Worm (Caenorhabditis elegans) whole organism, L2 larva: Measurements from ENCODE around the gene C14B1.3.
A peak's percentile ranks its signal among the peaks of the same experiment; 100 is the strongest.

Experiments used
- C34F6.9 ChIP-seq: fragments of 150-350 bp; optimal IDR thresholded peaks from 2 replicates; lab custom pipeline; 2014; ENCODE audit warnings: missing biosample characterization, missing genetic modification characterization
- F13H6.1 ChIP-seq: sonication (generic microtip); optimal IDR thresholded peaks from 2 replicates; lab custom pipeline; 2016; ENCODE audit warnings: missing genetic modification characterization, missing compliant biosample characterization
- R02D3.7 ChIP-seq: fragments of 150-350 bp; optimal IDR thresholded peaks from 2 replicates; lab custom pipeline; 2014; ENCODE audit warnings: missing biosample characterization, missing genetic modification characterization
- Y55F3AM.14 ChIP-seq: fragments of 200-800 bp; sonication (Bioruptor generic); optimal IDR thresholded peaks from 2 replicates; lab custom pipeline; 2018; ENCODE audit warnings: mild to moderate bottlenecking, missing genetic modification characterization, missing compliant biosample characterization
- ZK546.5 ChIP-seq: sonication (generic microtip); optimal IDR thresholded peaks from 2 replicates; lab custom pipeline; 2017; ENCODE audit warnings: missing biosample characterization, missing genetic modification characterization
- alr-1 ChIP-seq: fragments of 150-350 bp; optimal IDR thresholded peaks from 2 replicates; lab custom pipeline; 2014; ENCODE audit warnings: missing biosample characterization, missing genetic modification characterization
- aly-2 ChIP-seq: fragments of 150-350 bp; optimal IDR thresholded peaks from 2 replicates; lab custom pipeline; 2014; ENCODE audit warnings: missing biosample characterization, missing genetic modification characterization
- ama-1 ChIP-seq: fragments of 150-350 bp; optimal IDR thresholded peaks from 2 replicates; lab custom pipeline; 2018; ENCODE audit warnings: inconsistent platforms
- blmp-1 ChIP-seq: sonication (generic microtip); optimal IDR thresholded peaks from 2 replicates; lab custom pipeline; 2017; ENCODE audit warnings: missing genetic modification characterization, mild to moderate bottlenecking, missing compliant biosample characterization, antibody characterized with exemption, moderate library complexity; ENCODE audit not compliant: insufficient read depth
- ceh-16 ChIP-seq: fragments of 150-350 bp; optimal IDR thresholded peaks from 2 replicates; lab custom pipeline; 2014; ENCODE audit warnings: missing biosample characterization, missing genetic modification characterization
- ceh-82 ChIP-seq: fragments of 150-350 bp; optimal IDR thresholded peaks from 2 replicates; lab custom pipeline; 2014; ENCODE audit warnings: missing biosample characterization, missing genetic modification characterization
- crh-2 ChIP-seq: sonication (generic microtip); optimal IDR thresholded peaks from 2 replicates; lab custom pipeline; 2017; ENCODE audit warnings: missing biosample characterization, missing genetic modification characterization
- dmd-4 ChIP-seq: sonication (generic microtip); optimal IDR thresholded peaks from 2 replicates; lab custom pipeline; 2017; ENCODE audit warnings: missing biosample characterization, missing genetic modification characterization
- egl-27 ChIP-seq: sonication (generic microtip); optimal IDR thresholded peaks from 3 replicates; lab custom pipeline; 2017; ENCODE audit warnings: missing biosample characterization, missing genetic modification reagents, missing genetic modification characterization
- elt-1 ChIP-seq: fragments of 150-350 bp; optimal IDR thresholded peaks from 2 replicates; lab custom pipeline; 2014; ENCODE audit warnings: missing biosample characterization, missing genetic modification characterization
- elt-3 ChIP-seq: sonication (generic microtip); optimal IDR thresholded peaks from 2 replicates; lab custom pipeline; 2017; ENCODE audit warnings: missing biosample characterization, missing genetic modification characterization
- fos-1 ChIP-seq: fragments of 150-350 bp; optimal IDR thresholded peaks from 2 replicates; lab custom pipeline; 2014; ENCODE audit warnings: missing biosample characterization, missing genetic modification characterization
- gmeb-1 ChIP-seq: fragments of 150-350 bp; optimal IDR thresholded peaks from 2 replicates; lab custom pipeline; 2014; ENCODE audit warnings: missing biosample characterization, missing genetic modification characterization
- lin-11 ChIP-seq: fragments of 150-350 bp; sonication (generic microtip); optimal IDR thresholded peaks from 2 replicates; lab custom pipeline; 2014; ENCODE audit warnings: missing biosample characterization, missing genetic modification characterization, inconsistent platforms, mixed read lengths
- lin-13 ChIP-seq: fragments of 150-350 bp; optimal IDR thresholded peaks from 2 replicates; lab custom pipeline; 2014; ENCODE audit warnings: missing biosample characterization, missing genetic modification reagents, missing genetic modification characterization
- lin-39 ChIP-seq: fragments of 150-350 bp; optimal IDR thresholded peaks from 2 replicates; lab custom pipeline; 2014; ENCODE audit warnings: missing biosample characterization, missing genetic modification reagents, missing genetic modification characterization
- lsy-2 ChIP-seq, 2 experiments: fragments of 150-350 bp in 1 of 2; sonication (generic microtip) in 1 of 2; optimal IDR thresholded peaks; 2 replicates each; lab custom pipeline; 2014 to 2017; ENCODE audit warnings: missing biosample characterization in 2 of 2, missing genetic modification characterization in 2 of 2
- mab-5 ChIP-seq: fragments of 150-350 bp; optimal IDR thresholded peaks from 2 replicates; lab custom pipeline; 2014; ENCODE audit warnings: missing biosample characterization, missing genetic modification characterization
- mbf-1 ChIP-seq: sonication (generic microtip); optimal IDR thresholded peaks from 2 replicates; lab custom pipeline; 2017; ENCODE audit warnings: missing biosample characterization, missing genetic modification characterization
- mdl-1 ChIP-seq, 2 experiments: fragments of 150-350 bp in 1 of 2; sonication (generic microtip) in 1 of 2; optimal IDR thresholded peaks; 2 replicates each; lab custom pipeline; 2017; ENCODE audit warnings: missing biosample characterization in 2 of 2, missing genetic modification characterization in 2 of 2
- nhr-11 ChIP-seq: fragments of 150-350 bp; optimal IDR thresholded peaks from 2 replicates; lab custom pipeline; 2014; ENCODE audit warnings: missing biosample characterization, missing genetic modification characterization
- nhr-12 ChIP-seq: fragments of 150-350 bp; optimal IDR thresholded peaks from 2 replicates; lab custom pipeline; 2014; ENCODE audit warnings: missing biosample characterization, missing genetic modification characterization
- nhr-129 ChIP-seq: fragments of 150-350 bp; optimal IDR thresholded peaks from 2 replicates; lab custom pipeline; 2014; ENCODE audit warnings: missing biosample characterization, missing genetic modification characterization
- nhr-21 ChIP-seq: fragments of 150-350 bp; optimal IDR thresholded peaks from 2 replicates; lab custom pipeline; 2014; ENCODE audit warnings: missing biosample characterization, missing genetic modification characterization
- nhr-23 ChIP-seq: fragments of 150-350 bp; optimal IDR thresholded peaks from 2 replicates; lab custom pipeline; 2014; ENCODE audit warnings: missing biosample characterization, missing genetic modification reagents, missing genetic modification characterization
- nhr-237 ChIP-seq: fragments of 150-350 bp; optimal IDR thresholded peaks from 2 replicates; lab custom pipeline; 2014; ENCODE audit warnings: missing biosample characterization, missing genetic modification characterization
- nhr-25 ChIP-seq: fragments of 150-350 bp; sonication (generic microtip); optimal IDR thresholded peaks from 3 replicates; lab custom pipeline; 2014; ENCODE audit warnings: missing biosample characterization, missing genetic modification characterization
- nhr-6 ChIP-seq: fragments of 150-350 bp; optimal IDR thresholded peaks from 2 replicates; lab custom pipeline; 2014; ENCODE audit warnings: missing biosample characterization, missing genetic modification characterization
- nhr-77 ChIP-seq: fragments of 150-350 bp; optimal IDR thresholded peaks from 2 replicates; lab custom pipeline; 2014; ENCODE audit warnings: missing biosample characterization, missing genetic modification characterization
- peb-1 ChIP-seq: fragments of 150-350 bp; optimal IDR thresholded peaks from 2 replicates; lab custom pipeline; 2014; ENCODE audit warnings: missing biosample characterization, missing genetic modification characterization
- sem-4 ChIP-seq: fragments of 150-350 bp; optimal IDR thresholded peaks from 2 replicates; lab custom pipeline; 2014; ENCODE audit warnings: missing biosample characterization, missing genetic modification reagents, missing genetic modification characterization
- sma-3 ChIP-seq: sonication (generic microtip); optimal IDR thresholded peaks from 2 replicates; lab custom pipeline; 2016; ENCODE audit warnings: missing genetic modification reagents, missing genetic modification characterization, missing compliant biosample characterization
- sma-9 ChIP-seq, 2 experiments: fragments of 150-350 bp in 1 of 2; sonication (generic microtip) in 1 of 2; optimal IDR thresholded peaks; 2 replicates each; lab custom pipeline; 2014 to 2016; ENCODE audit warnings: missing genetic modification characterization in 2 of 2, mild to moderate bottlenecking in 1 of 2, missing biosample characterization in 1 of 2, missing compliant biosample characterization in 1 of 2, missing genetic modification reagents in 1 of 2, moderate library complexity in 1 of 2
- snpc-4 ChIP-seq: fragments of 150-350 bp; optimal IDR thresholded peaks from 2 replicates; lab custom pipeline; 2014; ENCODE audit warnings: missing biosample characterization, missing genetic modification characterization
- unc-39 ChIP-seq: fragments of 150-350 bp; optimal IDR thresholded peaks from 2 replicates; lab custom pipeline; 2014; ENCODE audit warnings: missing biosample characterization, missing genetic modification characterization
- unc-55 ChIP-seq: fragments of 150-350 bp; sonication (generic microtip); optimal IDR thresholded peaks from 3 replicates; lab custom pipeline; 2014; ENCODE audit warnings: missing biosample characterization, missing genetic modification reagents, missing genetic modification characterization
- unc-62 ChIP-seq: fragments of 150-350 bp; optimal IDR thresholded peaks from 2 replicates; lab custom pipeline; 2014; ENCODE audit warnings: missing biosample characterization, missing genetic modification reagents, missing genetic modification characterization
- zag-1 ChIP-seq: fragments of 150-350 bp; optimal IDR thresholded peaks from 2 replicates; lab custom pipeline; 2014; ENCODE audit warnings: missing biosample characterization, missing genetic modification characterization
- ztf-1 ChIP-seq: fragments of 200-800 bp; sonication (Bioruptor generic); conservative IDR thresholded peaks from 2 replicates; pipeline ENCODE4 v1.3.6; 2022; ENCODE audit warnings: missing genetic modification characterization, missing compliant biosample characterization
- ztf-4 ChIP-seq: fragments of 150-350 bp; optimal IDR thresholded peaks from 2 replicates; lab custom pipeline; 2014; ENCODE audit warnings: missing biosample characterization, missing genetic modification characterization

C14B1.3 gene

ce11 chrIII:3670336-3670735, 33.0 kb upstream of the C14B1.3 start, which contains the start of gene C46F11.6:
Gene C46F11.6 (minus strand): TSS chrIII:3670436.
- no peak for TF ChIP-seq aly-2 (tag; lab: Kevin White, UChicago)
- TF ChIP-seq ztf-1 (GFP tag; lab: Robert Waterston, UW) = no peak

- no peak for TF ChIP-seq zag-1 (tag; lab: Kevin White, UChicago)
- peak; percentile 29 for TF ChIP-seq C34F6.9 (tag; lab: Kevin White, UChicago)
- peak; percentile 45 for TF ChIP-seq ztf-4
- peak; percentile 39 for TF ChIP-seq nhr-21 (tag; lab: Kevin White, UChicago)
- no peak for TF ChIP-seq ceh-16 (tag; lab: Kevin White, UChicago)
- TF ChIP-seq unc-62 (GFP tag; lab: Kevin White, UChicago) = no peak
- no peak for TF ChIP-seq egl-27 (tag; lab: Kevin White, UChicago)
- TF ChIP-seq lsy-2 (tag; optimal IDR thresholded peaks at IDR 0.05; lab: Kevin White, UChicago) = peak in 1 of 2 experiments; percentile 41
- TF ChIP-seq blmp-1 (tag; lab: Kevin White, UChicago) = no peak
- TF ChIP-seq snpc-4 (tag; lab: Kevin White, UChicago) = no peak
- TF ChIP-seq crh-2 = peak; percentile 29
- no peak for TF ChIP-seq unc-39 (tag; lab: Kevin White, UChicago)
- no peak for TF ChIP-seq gmeb-1
- TF ChIP-seq unc-55 (GFP tag; lab: Kevin White, UChicago) = peak; percentile 13
- TF ChIP-seq ZK546.5 = no peak
These were observed 32.4 kb upstream of the C14B1.3 start for ce11 chrIII:3670984-3671383.

ce11 chrIII:3672839-3673238, 30.5 kb upstream of the C14B1.3 start:
- TF ChIP-seq nhr-11 (tag; lab: Kevin White, UChicago) = no peak
- TF ChIP-seq ama-1 (lab: Kevin White, UChicago) = no peak
- no peak for TF ChIP-seq ztf-1 (GFP tag; lab: Robert Waterston, UW)
- no peak for TF ChIP-seq dmd-4 (tag; lab: Kevin White, UChicago)
- TF ChIP-seq sma-3 (GFP tag; lab: Kevin White, UChicago) = no peak
- no peak for TF ChIP-seq snpc-4 (tag; lab: Kevin White, UChicago)
- peak; percentile 54 for TF ChIP-seq F13H6.1 (tag; lab: Kevin White, UChicago)
- TF ChIP-seq nhr-77 (tag; lab: Kevin White, UChicago) = no peak
- no peak for TF ChIP-seq nhr-12 (tag; lab: Kevin White, UChicago)
- TF ChIP-seq fos-1 (tag; lab: Kevin White, UChicago) = no peak
- TF ChIP-seq nhr-23 (tag; lab: Kevin White, UChicago) = no peak
- no peak for TF ChIP-seq alr-1
- no peak for TF ChIP-seq lin-39
- no peak for TF ChIP-seq C34F6.9 (tag; lab: Kevin White, UChicago)
- no peak for TF ChIP-seq ceh-16 (tag; lab: Kevin White, UChicago)
- TF ChIP-seq elt-1 (tag; lab: Kevin White, UChicago) = no peak
- TF ChIP-seq lin-11 (tag; lab: Kevin White, UChicago) = no peak
- no peak for TF ChIP-seq ztf-4
- no peak for TF ChIP-seq unc-39 (tag; lab: Kevin White, UChicago)
- TF ChIP-seq lsy-2 (tag; optimal IDR thresholded peaks at IDR 0.05; lab: Kevin White, UChicago) = peak in 1 of 2 experiments; percentile 20
- TF ChIP-seq nhr-129 (tag; lab: Kevin White, UChicago) = peak; percentile 38
- TF ChIP-seq sma-9 (GFP tag; optimal IDR thresholded peaks at IDR 0.05; lab: Kevin White, UChicago) = peak; percentile 12
- no peak for TF ChIP-seq sma-9 (tag; optimal IDR thresholded peaks at IDR 0.05; lab: Kevin White, UChicago)
- TF ChIP-seq peb-1 (tag; lab: Kevin White, UChicago) = no peak
- peak; percentile 4 for TF ChIP-seq sem-4 (tag; lab: Kevin White, UChicago)
- TF ChIP-seq ceh-82 = no peak
- peak; percentile 11 for TF ChIP-seq blmp-1 (tag; lab: Kevin White, UChicago)
- no peak for TF ChIP-seq nhr-6 (tag; lab: Kevin White, UChicago)
- no peak for TF ChIP-seq Y55F3AM.14 (GFP tag; lab: Kevin White, UChicago)
- no peak for TF ChIP-seq aly-2 (tag; lab: Kevin White, UChicago)
- TF ChIP-seq egl-27 (tag; lab: Kevin White, UChicago) = no peak
- peak; percentile 48 for TF ChIP-seq crh-2
- no peak for TF ChIP-seq mab-5 (tag; lab: Kevin White, UChicago)
- no peak for TF ChIP-seq unc-55 (GFP tag; lab: Kevin White, UChicago)
- TF ChIP-seq nhr-237 (tag; lab: Kevin White, UChicago) = no peak
- TF ChIP-seq mdl-1 (tag; optimal IDR thresholded peaks at IDR 0.05; lab: Kevin White, UChicago) = no peak
- TF ChIP-seq elt-3 (tag; lab: Kevin White, UChicago) = no peak
- TF ChIP-seq lin-13 (GFP tag; lab: Kevin White, UChicago) = peak; percentile 22
- no peak for TF ChIP-seq mbf-1 (tag; lab: Kevin White, UChicago)
- TF ChIP-seq R02D3.7 (tag; lab: Kevin White, UChicago) = no peak
- TF ChIP-seq nhr-21 (tag; lab: Kevin White, UChicago) = no peak
- TF ChIP-seq unc-62 (GFP tag; lab: Kevin White, UChicago) = no peak
- TF ChIP-seq ZK546.5 = no peak
- TF ChIP-seq nhr-25 (tag; lab: Kevin White, UChicago) = peak; percentile 65
- TF ChIP-seq, all 48 proteins: peak for 9
